Worm (Caenorhabditis elegans) whole organism, young adult: ENCODE measurements around the gene F57B9.8.

Source experiments
- B0035.1 ChIP-seq: sonication (generic microtip); optimal IDR thresholded peaks from 2 replicates; lab custom pipeline; 2016; ENCODE audit warnings: missing genetic modification characterization, mild to moderate bottlenecking, missing compliant biosample characterization, missing genotype, missing genetic modification reagents
- C17E4.6 ChIP-seq: fragments of 200-800 bp; sonication (Bioruptor generic); IDR thresholded peaks from 2 replicates; pipeline ENCODE4 v1.3.6; 2022; ENCODE audit warnings: missing genetic modification reagents, missing genetic modification characterization, missing compliant biosample characterization
- F10E7.11 ChIP-seq: sonication (generic microtip); optimal IDR thresholded peaks from 2 replicates; lab custom pipeline; 2017; ENCODE audit warnings: mild to moderate bottlenecking, missing genetic modification characterization, moderate library complexity, missing compliant biosample characterization
- F33H1.4 ChIP-seq: fragments of 200-800 bp; sonication (Bioruptor generic); IDR thresholded peaks from 2 replicates; pipeline ENCODE4 v1.3.6; 2022; ENCODE audit warnings: missing genetic modification reagents, missing genetic modification characterization, missing compliant biosample characterization
- F49E8.2 ChIP-seq: sonication (generic microtip); optimal IDR thresholded peaks from 3 replicates; lab custom pipeline; 2017; ENCODE audit warnings: missing genetic modification characterization, mild to moderate bottlenecking, missing compliant biosample characterization, antibody characterized with exemption, moderate library complexity; ENCODE audit not compliant: insufficient read depth
- F52B5.7 ChIP-seq: sonication (generic microtip); optimal IDR thresholded peaks from 2 replicates; lab custom pipeline; 2016; ENCODE audit warnings: mild to moderate bottlenecking, missing genetic modification characterization, missing compliant biosample characterization
- K12H6.12 ChIP-seq: fragments of 200-800 bp; sonication (Bioruptor generic); optimal IDR thresholded peaks from 2 replicates; lab custom pipeline; 2018; ENCODE audit warnings: mild to moderate bottlenecking, missing genetic modification characterization, missing compliant biosample characterization
- T26A5.8 ChIP-seq: sonication (generic microtip); optimal IDR thresholded peaks from 2 replicates; lab custom pipeline; 2016; ENCODE audit warnings: missing genetic modification characterization, missing compliant biosample characterization
- ZK185.1 ChIP-seq: sonication (generic microtip); optimal IDR thresholded peaks from 2 replicates; lab custom pipeline; 2016; ENCODE audit warnings: mild to moderate bottlenecking, missing genetic modification characterization, missing compliant biosample characterization; ENCODE audit not compliant: poor library complexity, severe bottlenecking
- ama-1 ChIP-seq, 3 experiments: fragments of 150-350 bp in 1 of 3; sonication (generic microtip) in 2 of 3; optimal IDR thresholded peaks; 2 replicates each; lab custom pipeline; 2014 to 2018; ENCODE audit warnings: missing biosample characterization in 2 of 3, missing genetic modification characterization in 2 of 3, missing genetic modification reagents in 2 of 3
- attf-3 ChIP-seq: fragments of 200-800 bp; sonication (Bioruptor generic); conservative IDR thresholded peaks from 2 replicates; pipeline ENCODE4 v1.3.6; 2022; ENCODE audit warnings: missing genetic modification reagents, missing genetic modification characterization, missing compliant biosample characterization
- bed-2 ChIP-seq: fragments of 200-800 bp; sonication (Bioruptor generic); IDR thresholded peaks from 2 replicates; pipeline ENCODE4 v1.3.6; 2022; ENCODE audit warnings: missing genetic modification reagents, missing genetic modification characterization, missing compliant biosample characterization
- ceh-100 ChIP-seq: fragments of 200-800 bp; sonication (Bioruptor generic); IDR thresholded peaks from 2 replicates; pipeline ENCODE4 v1.3.6; 2022; ENCODE audit warnings: missing genetic modification reagents, missing genetic modification characterization, missing compliant biosample characterization
- ceh-58 ChIP-seq: fragments of 200-800 bp; sonication (Bioruptor generic); IDR thresholded peaks from 2 replicates; pipeline ENCODE4 v1.3.6; 2022; ENCODE audit warnings: missing genetic modification characterization, missing compliant biosample characterization
- ceh-91 ChIP-seq: fragments of 200-800 bp; sonication (Bioruptor generic); IDR thresholded peaks from 2 replicates; pipeline ENCODE4 v1.3.6; 2022; ENCODE audit warnings: missing genetic modification reagents, missing genetic modification characterization, missing compliant biosample characterization
- chd-7 ChIP-seq: sonication (generic microtip); optimal IDR thresholded peaks from 2 replicates; lab custom pipeline; 2016; ENCODE audit warnings: mild to moderate bottlenecking, missing genetic modification characterization, moderate library complexity, missing compliant biosample characterization
- efl-1 ChIP-seq: fragments of 150-350 bp; optimal IDR thresholded peaks from 2 replicates; lab custom pipeline; 2014; ENCODE audit warnings: missing biosample characterization, missing genetic modification reagents, missing genetic modification characterization
- egl-44 ChIP-seq: fragments of 200-800 bp; sonication (Bioruptor generic); IDR thresholded peaks from 2 replicates; pipeline ENCODE4 v1.3.6; 2022; ENCODE audit warnings: missing genetic modification reagents, missing genetic modification characterization, missing compliant biosample characterization
- ets-4 ChIP-seq: fragments of 200-800 bp; sonication (Bioruptor generic); optimal IDR thresholded peaks from 2 replicates; lab custom pipeline; 2018; ENCODE audit warnings: mild to moderate bottlenecking, missing genetic modification characterization, missing compliant biosample characterization
- fkh-3 ChIP-seq: sonication (generic microtip); optimal IDR thresholded peaks from 2 replicates; lab custom pipeline; 2016; ENCODE audit warnings: mild to moderate bottlenecking, missing genetic modification characterization, missing compliant biosample characterization
- him-1 ChIP-seq: sonication (generic microtip); optimal IDR thresholded peaks from 2 replicates; lab custom pipeline; 2016; ENCODE audit warnings: missing genotype, missing genetic modification reagents, missing genetic modification characterization, missing compliant biosample characterization
- hmg-1.2 ChIP-seq: fragments of 200-800 bp; sonication (Bioruptor generic); IDR thresholded peaks from 2 replicates; pipeline ENCODE4 v1.3.6; 2022; ENCODE audit warnings: missing genetic modification reagents, missing genetic modification characterization, missing compliant biosample characterization
- hsf-1 ChIP-seq: fragments of 200-800 bp; sonication (Bioruptor generic); IDR thresholded peaks from 2 replicates; pipeline ENCODE4 v1.3.6; 2022; ENCODE audit warnings: missing genetic modification reagents, missing genetic modification characterization, missing compliant biosample characterization
- let-526 ChIP-seq: fragments of 200-800 bp; sonication (Bioruptor generic); IDR thresholded peaks from 2 replicates; pipeline ENCODE4 v1.3.6; 2022; ENCODE audit warnings: missing genetic modification reagents, missing genetic modification characterization, missing compliant biosample characterization
- let-607 ChIP-seq, 2 experiments: fragments of 200-800 bp in 1 of 2; sonication (Bioruptor generic) in 1 of 2; sonication (generic microtip) in 1 of 2; optimal IDR thresholded peaks; 2 replicates each; lab custom pipeline; 2016 to 2018; ENCODE audit warnings: mild to moderate bottlenecking in 2 of 2, missing compliant biosample characterization in 2 of 2, missing genetic modification characterization in 2 of 2, moderate library complexity in 2 of 2, missing genotype in 1 of 2
- lin-26 ChIP-seq: fragments of 200-800 bp; sonication (Bioruptor generic); IDR thresholded peaks from 2 replicates; pipeline ENCODE4 v1.3.6; 2022; ENCODE audit warnings: missing genetic modification reagents, missing genetic modification characterization, missing compliant biosample characterization
- lin-35 ChIP-seq, 3 experiments: fragments of 150-350 bp in 2 of 3; sonication (generic microtip) in 1 of 3; optimal IDR thresholded peaks; 2 replicates each; lab custom pipeline; 2014 to 2018; ENCODE audit warnings: missing biosample characterization in 3 of 3, missing genetic modification characterization in 3 of 3, missing genetic modification reagents in 3 of 3
- lin-40 ChIP-seq: sonication (generic microtip); optimal IDR thresholded peaks from 2 replicates; lab custom pipeline; 2016; ENCODE audit warnings: missing genetic modification characterization, mild to moderate bottlenecking, missing compliant biosample characterization, missing genotype, missing genetic modification reagents
- lir-1 ChIP-seq: fragments of 200-800 bp; sonication (Bioruptor generic); conservative IDR thresholded peaks from 2 replicates; pipeline ENCODE4 v1.3.6; 2022; ENCODE audit warnings: missing genetic modification reagents, missing genetic modification characterization, missing compliant biosample characterization
- madf-3 ChIP-seq: fragments of 200-800 bp; sonication (Bioruptor generic); IDR thresholded peaks from 2 replicates; pipeline ENCODE4 v1.3.6; 2022; ENCODE audit warnings: missing genetic modification reagents, missing genetic modification characterization, missing compliant biosample characterization
- madf-6 ChIP-seq: fragments of 200-800 bp; sonication (Bioruptor generic); IDR thresholded peaks from 2 replicates; pipeline ENCODE4 v1.3.6; 2022; ENCODE audit warnings: missing genetic modification reagents, missing genetic modification characterization, missing compliant biosample characterization
- mxl-1 ChIP-seq: sonication (generic microtip); optimal IDR thresholded peaks from 2 replicates; lab custom pipeline; 2016; ENCODE audit warnings: missing genetic modification characterization, missing compliant biosample characterization
- nhr-179 ChIP-seq: sonication (generic microtip); optimal IDR thresholded peaks from 2 replicates; lab custom pipeline; 2016; ENCODE audit warnings: mild to moderate bottlenecking, missing genetic modification characterization, missing compliant biosample characterization
- pha-4 ChIP-seq: fragments of 150-350 bp; sonication (generic microtip); optimal IDR thresholded peaks from 2 replicates; lab custom pipeline; 2014; ENCODE audit warnings: missing biosample characterization, missing genetic modification reagents, missing genetic modification characterization
- rcor-1 ChIP-seq: fragments of 200-800 bp; sonication (Bioruptor generic); IDR thresholded peaks from 2 replicates; pipeline ENCODE4 v1.3.6; 2022; ENCODE audit warnings: missing genetic modification reagents, missing genetic modification characterization, missing compliant biosample characterization
- repo-1 ChIP-seq: sonication (generic microtip); optimal IDR thresholded peaks from 2 replicates; lab custom pipeline; 2017; ENCODE audit warnings: mild to moderate bottlenecking, missing genetic modification characterization, missing compliant biosample characterization
- rpc-1 ChIP-seq, 2 experiments: fragments of 150-350 bp in 1 of 2; sonication (generic microtip) in 1 of 2; optimal IDR thresholded peaks; 2 replicates each; lab custom pipeline; 2014 to 2018; ENCODE audit warnings: missing biosample characterization in 1 of 2, missing genetic modification characterization in 1 of 2, missing genetic modification reagents in 1 of 2, missing genotype in 1 of 2
- sea-2 ChIP-seq: fragments of 200-800 bp; sonication (Bioruptor generic); IDR thresholded peaks from 2 replicates; pipeline ENCODE4 v1.3.6; 2022; ENCODE audit warnings: missing genetic modification characterization, missing compliant biosample characterization
- snpc-1.1 ChIP-seq: sonication (generic microtip); optimal IDR thresholded peaks from 2 replicates; lab custom pipeline; 2017; ENCODE audit warnings: missing genetic modification characterization, mild to moderate bottlenecking, missing compliant biosample characterization, antibody characterized with exemption, moderate library complexity, missing genotype, missing genetic modification reagents; ENCODE audit not compliant: insufficient read depth
- somi-1 ChIP-seq: fragments of 200-800 bp; sonication (Bioruptor generic); optimal IDR thresholded peaks from 2 replicates; lab custom pipeline; 2018; ENCODE audit warnings: mild to moderate bottlenecking, missing genetic modification characterization, missing compliant biosample characterization
- tbp1 ChIP-seq: fragments of 200-800 bp; sonication (Bioruptor generic); optimal IDR thresholded peaks from 2 replicates; lab custom pipeline; 2018; ENCODE audit warnings: mild to moderate bottlenecking, missing genetic modification characterization, missing compliant biosample characterization
- tbx-9 ChIP-seq: sonication (generic microtip); optimal IDR thresholded peaks from 2 replicates; lab custom pipeline; 2016; ENCODE audit warnings: borderline replicate concordance, missing genetic modification characterization, inconsistent platforms, missing compliant biosample characterization
- unc-62 ChIP-seq: fragments of 150-350 bp; optimal IDR thresholded peaks from 2 replicates; lab custom pipeline; 2014; ENCODE audit warnings: missing biosample characterization, missing genetic modification reagents, missing genetic modification characterization
- zfh-2 ChIP-seq: fragments of 200-800 bp; sonication (Bioruptor generic); conservative IDR thresholded peaks from 2 replicates; pipeline ENCODE4 v1.3.6; 2022; ENCODE audit warnings: missing genetic modification reagents, missing genetic modification characterization, missing compliant biosample characterization
- ztf-26 ChIP-seq: sonication (generic microtip); optimal IDR thresholded peaks from 2 replicates; lab custom pipeline; 2017; ENCODE audit warnings: missing genetic modification characterization, missing compliant biosample characterization
- ztf-28 ChIP-seq: fragments of 200-800 bp; sonication (Bioruptor generic); IDR thresholded peaks from 2 replicates; pipeline ENCODE4 v1.3.6; 2022; ENCODE audit warnings: missing genetic modification reagents, missing genetic modification characterization, missing compliant biosample characterization
- ztf-3 ChIP-seq: fragments of 200-800 bp; sonication (Bioruptor generic); optimal IDR thresholded peaks from 2 replicates; lab custom pipeline; 2018; ENCODE audit warnings: mild to moderate bottlenecking, missing genetic modification characterization, missing compliant biosample characterization

Gene F57B9.8

DNA sequence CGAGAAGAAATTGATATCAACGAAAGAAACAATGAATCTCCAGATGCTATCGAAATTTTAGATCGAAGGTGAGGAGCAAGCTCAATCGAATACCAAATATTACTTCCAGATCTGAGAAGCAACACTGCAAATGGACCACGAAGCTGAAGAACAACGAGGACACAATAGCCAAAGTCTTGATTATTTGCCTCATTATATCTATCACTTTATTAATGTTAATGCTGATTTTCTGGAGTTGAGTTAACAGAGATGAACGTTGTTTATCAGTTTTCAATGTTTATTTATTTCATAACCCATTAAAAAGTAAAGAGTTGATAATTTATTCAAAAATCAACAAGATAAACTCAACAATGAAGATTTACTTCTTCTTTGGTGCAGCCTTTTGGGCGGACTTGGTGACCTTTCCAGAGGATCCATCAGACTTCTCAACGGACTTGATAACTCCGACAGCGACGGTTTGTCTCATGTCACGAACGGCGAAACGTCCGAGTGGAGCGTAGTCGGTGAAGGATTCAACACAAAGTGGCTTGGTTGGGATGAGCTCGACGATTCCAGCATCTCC, 34.7 kb upstream of the F57B9.8 start (continued):
- TF ChIP-seq snpc-1.1 (tag; lab: Kevin White, UChicago): peak; percentile 45
- TF ChIP-seq chd-7: no peak
- peak; percentile 14 for TF ChIP-seq F52B5.7 (tag; lab: Kevin White, UChicago)
- no peak for TF ChIP-seq lin-40
- no peak for TF ChIP-seq let-607 (tag; optimal IDR thresholded peaks at IDR 0.05; lab: Kevin White, UChicago)
- TF ChIP-seq tbx-9: no peak
- peak; percentile 92 for TF ChIP-seq him-1 (tag; lab: Kevin White, UChicago)
- TF ChIP-seq bed-2 (GFP tag; lab: Robert Waterston, UW): no peak
- TF ChIP-seq F10E7.11 (tag; lab: Kevin White, UChicago): no peak
- TF ChIP-seq lir-1 (GFP tag; lab: Robert Waterston, UW): no peak
- TF ChIP-seq efl-1 (GFP tag; lab: Kevin White, UChicago): peak; percentile 31
- peak; percentile 66 for TF ChIP-seq F33H1.4 (GFP tag; lab: Robert Waterston, UW)
- no peak for TF ChIP-seq let-526 (GFP tag; lab: Robert Waterston, UW)
- TF ChIP-seq T26A5.8 (tag; lab: Kevin White, UChicago): no peak
- peak; percentile 97 for TF ChIP-seq F49E8.2
- TF ChIP-seq ceh-91: no peak
- peak; percentile 61 for TF ChIP-seq tbp1
- no peak; the same call in 1 of the 2 replicates for TF ChIP-seq C17E4.6 (GFP tag; lab: Robert Waterston, UW)
- no peak for TF ChIP-seq ztf-26 (tag; lab: Kevin White, UChicago)
- no peak for TF ChIP-seq pha-4
- no peak for TF ChIP-seq attf-3 (GFP tag; lab: Robert Waterston, UW)
- no peak for TF ChIP-seq B0035.1 (tag; lab: Kevin White, UChicago)
- TF ChIP-seq madf-3 (GFP tag; lab: Robert Waterston, UW): peak; percentile 82
- TF ChIP-seq zfh-2: no peak
- TF ChIP-seq nhr-179 (tag; lab: Kevin White, UChicago): no peak
- no peak for TF ChIP-seq rpc-1 (optimal IDR thresholded peaks at IDR 0.05; lab: Kevin White, UChicago)
- TF ChIP-seq rpc-1 (tag; optimal IDR thresholded peaks at IDR 0.05; lab: Kevin White, UChicago): no peak
- no peak for TF ChIP-seq ets-4 (GFP tag; lab: Kevin White, UChicago)
- no peak for TF ChIP-seq K12H6.12 (tag; lab: Kevin White, UChicago)
- no peak for TF ChIP-seq mxl-1 (tag; lab: Kevin White, UChicago)
- no peak for TF ChIP-seq sea-2
- no peak for TF ChIP-seq somi-1 (GFP tag; lab: Kevin White, UChicago)
- peak; percentile 85 for TF ChIP-seq repo-1 (tag; lab: Kevin White, UChicago)
- TF ChIP-seq hmg-1.2: peak; percentile 51
- no peak for TF ChIP-seq unc-62
- no peak for TF ChIP-seq fkh-3 (tag; lab: Kevin White, UChicago)
- peak; percentile 82 for TF ChIP-seq hsf-1 (GFP tag; lab: Robert Waterston, UW)
- TF ChIP-seq rcor-1 (GFP tag; lab: Robert Waterston, UW): peak; percentile 89
- no peak for TF ChIP-seq ZK185.1 (tag; lab: Kevin White, UChicago)
- TF ChIP-seq lin-35 (GFP tag; optimal IDR thresholded peaks at IDR 0.05; lab: Kevin White, UChicago): peak in 2 of 3 experiments; percentile 48 to 59
- peak; percentile 81 for TF ChIP-seq madf-6
- TF ChIP-seq ama-1 (optimal IDR thresholded peaks at IDR 0.05; lab: Kevin White, UChicago): no peak
- peak in 1 of 2 experiments; percentile 84 for TF ChIP-seq ama-1 (GFP tag; optimal IDR thresholded peaks at IDR 0.05; lab: Kevin White, UChicago)
- no peak for TF ChIP-seq egl-44 (GFP tag; lab: Robert Waterston, UW)
- TF ChIP-seq ztf-3: no peak
- no peak for TF ChIP-seq ztf-28 (GFP tag; lab: Robert Waterston, UW)
- TF ChIP-seq ceh-100 (GFP tag; lab: Robert Waterston, UW): peak; percentile 12; the same call in 1 of the 2 replicates
- no peak for TF ChIP-seq ceh-58 (GFP tag; lab: Robert Waterston, UW)
- TF ChIP-seq lin-26 (GFP tag; lab: Robert Waterston, UW): peak; percentile 81; the same call in 1 of the 2 replicates
